Fruit fly (Drosophila melanogaster) whole organism, larva: ENCODE measurements around the gene CG14410.

Experiments used
- noc ChIP-seq: fragments of 200-800 bp; sonication (Bioruptor generic); optimal IDR thresholded peaks from 3 replicates; lab custom pipeline; 2019; ENCODE audit warnings: missing biosample characterization, mild to moderate bottlenecking, missing genetic modification characterization, moderate library complexity

Gene CG14410

DNA sequence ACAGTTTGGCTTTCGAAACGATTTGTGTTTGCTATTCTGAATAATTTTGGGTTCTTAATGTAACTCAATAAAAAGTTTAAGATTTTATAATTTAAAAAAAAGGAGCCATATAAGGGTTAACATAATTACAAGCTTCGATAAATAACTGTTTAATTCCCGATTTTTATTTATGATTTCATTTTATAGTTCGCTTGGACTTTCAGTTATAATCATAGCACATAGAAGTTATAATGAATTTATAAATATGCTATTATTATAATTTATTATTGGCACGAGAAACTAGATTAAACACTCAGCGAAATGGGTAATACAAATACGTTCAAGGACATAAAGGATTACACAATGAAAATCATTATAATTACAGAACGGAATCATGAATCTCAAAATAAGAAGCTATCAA lies at the start of gene CG14410:
Gene CG14410 (plus strand): TSS at position 301 of the 400 bp plus-strand sequence.
- no peak for TF ChIP-seq noc (tag; lab: Kevin White, UChicago)

DNA sequence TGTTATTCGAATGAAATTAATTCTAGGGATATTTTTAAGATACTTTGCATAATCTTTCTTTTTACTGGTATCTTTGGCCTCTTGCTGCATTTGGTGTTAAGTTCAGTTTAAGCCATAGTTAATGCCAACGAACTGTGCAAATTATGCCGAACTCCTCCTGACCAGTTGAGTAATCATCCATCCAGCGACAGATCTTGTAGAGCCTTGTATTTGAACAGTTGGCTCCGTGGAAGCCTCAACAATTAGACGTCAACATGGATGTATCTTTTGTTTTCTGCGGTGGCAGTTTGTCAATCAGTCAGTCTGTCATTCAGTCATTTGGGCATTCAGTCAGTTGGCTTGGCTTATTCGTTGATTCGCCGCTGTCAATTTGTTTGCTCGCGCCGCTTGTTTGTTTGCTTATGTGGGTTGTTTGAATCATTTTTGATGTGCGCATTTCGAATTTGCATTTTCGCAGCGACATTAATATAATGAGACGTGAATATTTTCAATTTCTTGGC lies 33.9 kb upstream of the CG14410 start:
- peak; percentile 8 for TF ChIP-seq noc (tag; lab: Kevin White, UChicago)

DNA sequence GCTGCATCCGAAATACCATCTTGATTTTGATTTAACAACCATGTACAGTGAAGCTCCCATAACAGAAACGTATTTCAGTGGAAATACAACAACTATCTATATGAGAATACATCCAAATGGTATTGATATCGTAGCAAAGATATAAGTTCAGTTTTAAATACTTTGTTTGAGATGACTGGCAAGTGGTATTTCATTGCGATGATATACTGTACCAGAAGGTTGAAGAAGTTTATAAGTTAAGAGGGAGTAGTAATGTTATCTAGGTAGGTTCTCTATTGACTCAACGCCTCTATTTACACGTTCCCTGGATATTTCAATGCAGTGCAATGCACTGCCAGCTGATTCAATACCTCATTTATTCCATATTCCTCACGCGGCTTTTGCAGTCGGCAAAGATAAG lies 30.9 kb upstream of the CG14410 start:
- TF ChIP-seq noc (tag; lab: Kevin White, UChicago): no peak

DNA sequence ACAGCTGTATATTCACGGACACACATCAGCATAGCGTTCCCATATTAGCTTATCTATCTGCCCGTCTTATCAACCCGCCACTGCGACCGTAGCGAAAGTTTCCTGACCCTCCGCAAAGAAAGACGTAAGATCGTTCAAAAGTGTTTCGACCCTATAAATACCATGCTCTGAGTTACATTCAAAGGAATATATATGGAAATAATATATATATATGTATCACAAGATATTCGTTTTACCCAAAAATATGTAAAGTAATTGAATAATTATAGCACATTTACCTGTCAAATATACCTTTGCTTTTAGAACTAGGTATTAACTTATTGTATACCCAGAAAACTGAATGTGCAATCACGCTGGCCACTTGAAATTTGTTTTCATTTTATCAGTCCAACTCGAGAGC lies 26.1 kb upstream of the CG14410 start:
- TF ChIP-seq noc (tag; lab: Kevin White, UChicago): peak; percentile 66

dm6 chrX:14812239-14812638 lies 24.3 kb upstream of the CG14410 start:
- no peak for TF ChIP-seq noc (tag; lab: Kevin White, UChicago)

- TF ChIP-seq noc (tag; lab: Kevin White, UChicago): no peak
Measured at dm6 chrX:14824690-14825469, 11.6 kb upstream of the CG14410 start.

DNA sequence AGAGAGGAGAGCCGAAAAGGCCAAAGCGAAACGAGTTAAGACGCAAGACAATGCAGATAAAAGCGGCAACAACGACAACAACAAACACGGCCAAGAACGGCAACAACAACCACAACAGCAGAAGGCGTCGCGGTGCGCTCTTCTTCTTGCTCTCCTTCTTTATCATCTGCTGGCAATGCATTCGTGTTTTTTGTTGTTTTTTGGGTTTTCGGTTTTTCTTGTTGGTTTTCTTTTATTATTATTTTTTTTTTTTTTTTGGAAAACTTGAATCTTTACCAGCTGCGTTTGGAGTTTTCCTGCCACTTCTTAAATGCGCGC lies 11.1 kb upstream of the CG14410 start:
- no peak for TF ChIP-seq noc (tag; lab: Kevin White, UChicago)

DNA sequence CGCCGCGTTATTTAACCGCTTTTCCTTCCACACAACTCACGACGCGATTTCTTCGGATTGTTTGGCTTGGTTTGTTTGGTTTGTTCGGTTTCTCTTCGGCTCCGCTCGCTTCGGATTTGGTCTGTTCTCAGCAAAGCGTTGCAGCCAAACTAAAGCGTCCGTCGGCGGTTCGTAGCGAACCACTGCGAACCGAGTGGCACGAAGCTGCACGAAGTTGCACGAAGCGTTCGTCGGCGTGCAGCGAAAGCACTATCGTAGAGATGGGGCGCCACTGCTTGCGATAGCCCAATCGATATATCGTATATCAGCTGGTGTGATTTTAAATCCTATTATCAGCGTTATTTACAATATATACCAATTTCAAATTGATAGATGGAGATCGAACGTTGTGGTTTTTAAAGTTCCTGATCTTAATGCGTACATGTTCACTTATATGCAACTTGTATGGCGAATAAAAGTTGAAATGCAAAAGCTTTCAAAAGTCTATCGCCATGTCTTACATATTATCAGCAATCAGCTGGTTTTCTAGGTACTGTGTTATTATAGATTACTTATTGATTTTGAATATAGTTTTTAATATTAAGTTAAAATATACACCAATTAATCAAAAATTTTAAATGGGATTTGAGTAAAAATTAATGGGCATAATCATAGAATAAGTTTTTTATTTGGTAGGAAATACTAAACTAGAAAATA lies 10.5 kb upstream of the CG14410 start, which contains the start of gene rut:
Gene rut (minus strand): TSS at position 152 of the 696 bp plus-strand sequence.
- no peak for TF ChIP-seq noc (tag; lab: Kevin White, UChicago)

- no peak for TF ChIP-seq noc (tag; lab: Kevin White, UChicago)
Measured at dm6 chrX:14827643-14828042, 8.9 kb upstream of the CG14410 start.

DNA sequence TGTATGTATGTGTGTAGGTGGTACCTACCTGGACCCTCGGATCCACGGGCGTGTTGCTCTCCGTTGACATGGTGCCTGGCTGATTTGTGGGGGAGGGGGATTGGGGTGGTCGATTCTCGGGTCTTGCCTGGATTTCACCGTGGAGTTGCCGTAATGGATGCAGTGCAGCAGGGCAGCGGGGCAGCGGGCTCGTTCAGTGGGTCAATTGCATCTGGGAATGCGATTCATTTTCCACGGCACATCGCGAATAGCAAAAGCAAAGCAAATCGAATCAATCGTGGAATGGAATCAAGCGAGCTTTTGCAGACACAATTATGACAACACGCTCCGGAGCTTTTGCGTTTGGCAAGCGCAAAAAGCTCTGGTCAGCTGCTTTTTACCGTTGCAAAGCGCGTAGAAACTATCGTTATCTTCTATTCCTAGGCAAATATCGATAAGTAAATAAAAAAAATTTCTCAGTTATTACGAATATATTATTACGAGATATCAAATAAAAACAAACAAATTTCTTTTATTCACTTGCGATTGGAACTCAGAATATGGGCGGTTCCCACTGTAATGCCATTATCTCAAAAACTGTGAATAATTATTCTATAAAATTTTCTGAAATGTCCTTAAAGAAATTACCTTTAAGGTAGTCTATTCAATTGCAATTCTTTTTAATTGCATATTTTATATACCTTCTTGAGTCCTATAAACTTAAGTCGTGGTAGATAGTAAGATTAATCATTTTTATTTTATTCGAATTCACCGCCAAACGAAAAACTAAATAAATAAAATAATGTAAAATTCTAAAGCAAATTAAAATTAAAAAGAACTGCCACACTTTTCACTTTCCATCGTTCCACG lies 4.6 kb upstream of the CG14410 start, which contains the start of gene CG14408:
Gene CG14408 (minus strand): TSS at position 321 of the 849 bp plus-strand sequence.
- TF ChIP-seq noc (tag; lab: Kevin White, UChicago): no peak

dm6 chrX:14832562-14833303 lies 3.8 kb upstream of the CG14410 start, which contains the start of gene CG14411:
TSS of gene CG14411 (plus strand) at chrX:14832647.
- no peak for TF ChIP-seq noc (tag; lab: Kevin White, UChicago)

DNA sequence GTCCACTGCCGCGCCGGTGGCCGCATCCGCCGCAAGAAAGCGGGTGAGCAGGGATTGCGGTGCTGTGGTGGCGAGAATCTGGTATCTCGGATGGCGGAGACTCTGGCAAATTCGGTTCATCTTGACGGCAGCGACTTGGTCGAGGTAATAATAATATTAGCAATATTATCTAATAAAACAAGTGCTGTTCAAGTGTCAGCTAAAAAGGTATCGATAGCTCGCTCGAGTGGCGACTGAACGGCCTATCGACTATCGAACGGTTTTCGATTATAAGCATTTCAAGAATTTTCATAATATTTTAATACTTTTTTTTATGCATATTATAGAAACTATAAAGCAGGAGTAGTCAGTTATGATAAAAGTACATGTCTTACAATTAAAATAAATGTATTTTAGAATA lies 1.5 kb downstream of the CG14410 start, which contains the start of gene Grx5:
Gene Grx5 (minus strand): TSS at position 216 of the 400 bp plus-strand sequence.
- no peak for TF ChIP-seq noc (tag; lab: Kevin White, UChicago)

dm6 chrX:14839047-14839446 lies 2.5 kb downstream of the CG14410 start, which contains the start of the genes CG32590 and Flo2:
TSS of gene CG32590 (minus strand) at chrX:14839106.
TSS of gene Flo2 (plus strand) at chrX:14839376.
- peak; percentile 75 for TF ChIP-seq noc (tag; lab: Kevin White, UChicago)

DNA sequence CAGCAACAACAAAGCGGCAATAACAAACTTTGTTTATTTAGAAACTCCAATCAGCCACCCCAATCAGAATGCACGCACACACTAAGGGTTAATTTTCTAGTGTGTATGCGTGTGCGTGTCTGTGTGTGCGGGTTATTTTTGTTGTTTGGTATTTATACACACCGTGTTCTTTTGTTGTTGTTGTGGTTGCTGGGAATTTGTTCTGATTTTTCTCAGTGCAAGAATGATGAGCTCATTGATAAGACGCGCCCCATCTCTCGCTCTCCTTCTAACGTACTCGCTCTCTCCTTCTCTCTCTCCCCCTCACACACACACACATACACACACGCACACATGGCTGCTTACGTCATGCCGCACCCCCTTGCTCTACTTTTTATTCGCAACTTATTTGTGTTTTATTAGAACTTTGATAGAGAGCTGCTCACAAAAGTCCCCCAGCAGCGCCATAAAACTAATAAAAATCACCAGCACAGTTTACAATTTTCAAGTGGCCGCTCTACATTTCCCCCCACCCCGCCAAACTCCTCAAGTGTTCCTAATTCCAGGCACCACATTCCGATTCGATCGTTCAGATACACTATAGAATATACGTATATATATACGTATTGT lies 3.3 kb downstream of the CG14410 start:
- no peak for TF ChIP-seq noc (tag; lab: Kevin White, UChicago)
